Worm (Caenorhabditis elegans) whole organism, L4 larva: ENCODE results near the gene pitr-1.

ENCODE experiments used
- Y105C5A.15 ChIP-seq: fragments of 200-800 bp; sonication (Bioruptor generic); IDR thresholded peaks from 2 replicates; pipeline ENCODE4 v1.3.6; 2022; ENCODE audit warnings: missing genetic modification characterization, missing compliant biosample characterization
- ZK337.2 ChIP-seq: fragments of 200-800 bp; sonication (Bioruptor generic); IDR thresholded peaks from 2 replicates; pipeline ENCODE4 v1.3.6; 2022; ENCODE audit warnings: missing genetic modification reagents, missing genetic modification characterization, missing compliant biosample characterization
- ZK546.5 ChIP-seq, 2 experiments: sonication (generic microtip); optimal IDR thresholded peaks; 2 replicates each; lab custom pipeline; 2017; ENCODE audit warnings: missing biosample characterization in 2 of 2, missing genetic modification characterization in 2 of 2
- arid-1 ChIP-seq: fragments of 200-800 bp; sonication (Bioruptor generic); conservative IDR thresholded peaks from 2 replicates; pipeline ENCODE4 v1.3.6; 2022; ENCODE audit warnings: missing genetic modification reagents, missing genetic modification characterization, missing compliant biosample characterization
- ceh-44 ChIP-seq: fragments of 200-800 bp; sonication (Bioruptor generic); IDR thresholded peaks from 2 replicates; pipeline ENCODE4 v1.3.6; 2022; ENCODE audit warnings: missing genetic modification reagents, missing genetic modification characterization, missing compliant biosample characterization
- ces-1 ChIP-seq: fragments of 150-350 bp; sonication (generic microtip); optimal IDR thresholded peaks from 4 replicates; lab custom pipeline; 2014; ENCODE audit warnings: missing biosample characterization, missing genetic modification reagents, missing genetic modification characterization
- daf-12 ChIP-seq: fragments of 150-350 bp; optimal IDR thresholded peaks from 2 replicates; lab custom pipeline; 2014; ENCODE audit warnings: missing biosample characterization, missing genetic modification reagents, missing genetic modification characterization
- egl-27 ChIP-seq: sonication (generic microtip); optimal IDR thresholded peaks from 3 replicates; lab custom pipeline; 2017; ENCODE audit warnings: missing biosample characterization, missing genetic modification reagents, missing genetic modification characterization
- hlh-30 ChIP-seq: sonication (generic microtip); optimal IDR thresholded peaks from 2 replicates; lab custom pipeline; 2017; ENCODE audit warnings: antibody characterized with exemption, mild to moderate bottlenecking, missing genetic modification characterization, missing compliant biosample characterization; ENCODE audit not compliant: insufficient read depth
- jun-1 ChIP-seq: fragments of 150-350 bp; optimal IDR thresholded peaks from 2 replicates; lab custom pipeline; 2014; ENCODE audit warnings: missing biosample characterization, missing genetic modification reagents, missing genetic modification characterization
- lin-13 ChIP-seq: fragments of 150-350 bp; optimal IDR thresholded peaks from 2 replicates; lab custom pipeline; 2014; ENCODE audit warnings: missing biosample characterization, missing genetic modification reagents, missing genetic modification characterization
- nhr-11 ChIP-seq: fragments of 150-350 bp; optimal IDR thresholded peaks from 2 replicates; lab custom pipeline; 2014; ENCODE audit warnings: missing biosample characterization, missing genetic modification characterization
- nhr-77 ChIP-seq: fragments of 150-350 bp; optimal IDR thresholded peaks from 2 replicates; lab custom pipeline; 2014; ENCODE audit warnings: missing biosample characterization, missing genetic modification characterization

- TF ChIP-seq ZK546.5 (tag; optimal IDR thresholded peaks at IDR 0.05; lab: Kevin White, UChicago) (no peak), Y105C5A.15 (GFP tag; lab: Robert Waterston, UW) (no peak), nhr-77 (tag; lab: Kevin White, UChicago) (no peak), arid-1 (no peak), daf-12 (tag; lab: Kevin White, UChicago) (no peak), ces-1 (GFP tag; lab: Kevin White, UChicago) (no peak), lin-13 (GFP tag; lab: Kevin White, UChicago) (no peak), ceh-44 (no peak), jun-1 (tag; lab: Kevin White, UChicago) (no peak), ZK337.2 (no peak), nhr-11 (no peak), hlh-30 (tag; lab: Kevin White, UChicago) (no peak), egl-27 (no peak)
Observed at ce11 chrIV:7388843-7389242, 5.0 kb upstream of the pitr-1 start, which contains the start of gene mob-3.
